Worm (Caenorhabditis elegans): ENCODE data around the gene pcf-11.
A peak's percentile ranks its signal among the peaks of the same experiment; 100 is the strongest.

pcf-11 gene

ce11 chrIII:5013915-5014346 is 10.8 kb upstream of the pcf-11 start (continued):
- TF ChIP-seq unc-86 (tag; optimal IDR thresholded peaks at IDR 0.05): peak; percentile 89
- peak; percentile 92 for TF ChIP-seq nhr-77 (tag; optimal IDR thresholded peaks at IDR 0.05)
- TF ChIP-seq dpl-1 (GFP tag; optimal IDR thresholded peaks at IDR 0.05): peak; percentile 65 to 69 (median 65)
- no peak for TF ChIP-seq C34B4.2 (tag; optimal IDR thresholded peaks at IDR 0.05)
- TF ChIP-seq swsn-7 (tag; optimal IDR thresholded peaks at IDR 0.05): peak; percentile 89
- TF ChIP-seq lir-3 (tag; optimal IDR thresholded peaks at IDR 0.05; ENCODE audit: poor library complexity): peak; percentile 71
- TF ChIP-seq aly-2 (tag; optimal IDR thresholded peaks at IDR 0.05): peak; percentile 86
- TF ChIP-seq blmp-1 (tag; optimal IDR thresholded peaks at IDR 0.05): peak; percentile 88
- TF ChIP-seq hlh-17 (GFP tag; optimal IDR thresholded peaks at IDR 0.05; ENCODE audit: borderline replicate concordance): no peak
- peak; percentile 84 for TF ChIP-seq nhr-85 (tag)
- peak; percentile 75 for TF ChIP-seq nhr-90 (tag; optimal IDR thresholded peaks at IDR 0.05; ENCODE audit: poor library complexity)
- TF ChIP-seq C16A3.4 (tag; optimal IDR thresholded peaks at IDR 0.05): peak; percentile 80
- peak; percentile 54 for TF ChIP-seq sox-4 (tag; optimal IDR thresholded peaks at IDR 0.05)
- peak in 1 of 2 experiments; percentile 82 for TF ChIP-seq egl-27 (tag; optimal IDR thresholded peaks at IDR 0.05)
- TF ChIP-seq nhr-237 (tag; optimal IDR thresholded peaks at IDR 0.05): peak; percentile 74
- TF ChIP-seq efl-3 (GFP tag; optimal IDR thresholded peaks at IDR 0.05): no peak
- TF ChIP-seq Y116A8C.19 (tag; optimal IDR thresholded peaks at IDR 0.05; ENCODE audit: borderline replicate concordance): no peak
- no peak for TF ChIP-seq hpl-2 (GFP tag; optimal IDR thresholded peaks at IDR 0.05)
- no peak for TF ChIP-seq ceh-63 (GFP tag; optimal IDR thresholded peaks at IDR 0.05)
- peak; percentile 86 for TF ChIP-seq nhr-20 (tag; optimal IDR thresholded peaks at IDR 0.05)
- no peak for TF ChIP-seq zip-4 (GFP tag; optimal IDR thresholded peaks at IDR 0.05)
- no peak for TF ChIP-seq ets-5 (GFP tag; IDR thresholded peaks at IDR 0.05)
- TF ChIP-seq nhr-19 (GFP tag; conservative IDR thresholded peaks at IDR 0.05): peak; percentile 84
- TF ChIP-seq xbp-1 (tag; optimal IDR thresholded peaks at IDR 0.05): peak; percentile 85
- peak; percentile 75 for TF ChIP-seq egl-13 (tag; optimal IDR thresholded peaks at IDR 0.05)
- no peak for TF ChIP-seq nhr-12 (tag; optimal IDR thresholded peaks at IDR 0.05)
- TF ChIP-seq ces-1 (GFP tag; optimal IDR thresholded peaks at IDR 0.05): no peak
- TF ChIP-seq ceh-82 (tag; optimal IDR thresholded peaks at IDR 0.05): peak; percentile 57 to 83 (median 80)
- TF ChIP-seq tbx-2 (tag; optimal IDR thresholded peaks at IDR 0.05): peak; percentile 96
- TF ChIP-seq elt-2 (tag; optimal IDR thresholded peaks at IDR 0.05): peak; percentile 44
- peak; percentile 13 for TF ChIP-seq F16B12.6 (tag; optimal IDR thresholded peaks at IDR 0.05)
- TF ChIP-seq aha-1 (tag; optimal IDR thresholded peaks at IDR 0.05): no peak
- TF ChIP-seq nhr-28 (tag; optimal IDR thresholded peaks at IDR 0.05): no peak
- TF ChIP-seq ztf-4 (tag; optimal IDR thresholded peaks at IDR 0.05): peak; percentile 73
- TF ChIP-seq lin-35 (GFP tag; optimal IDR thresholded peaks at IDR 0.05): peak; percentile 71 to 83
- TF ChIP-seq ceh-90 (tag; optimal IDR thresholded peaks at IDR 0.05): no peak
- peak; percentile 71 for TF ChIP-seq rnt-1 (tag; optimal IDR thresholded peaks at IDR 0.05)

ce11 chrIII:5017550-5017949 is 7.2 kb upstream of the pcf-11 start, which contains the start of gene larp-1:
Gene larp-1, minus strand, starts transcription at chrIII:5017650.
- TF ChIP-seq swsn-7 (tag; optimal IDR thresholded peaks at IDR 0.05): no peak

ce11 chrIII:5018116-5018689 is 6.5 kb upstream of the pcf-11 start, which contains the start of gene wip-1:
Gene wip-1, plus strand, starts transcription at chrIII:5018639.
- peak; percentile 94 for TF ChIP-seq fos-1 (tag; optimal IDR thresholded peaks at IDR 0.05)
- peak; percentile 99 for TF ChIP-seq nhr-20 (tag; optimal IDR thresholded peaks at IDR 0.05)
- TF ChIP-seq elt-2 (tag; optimal IDR thresholded peaks at IDR 0.05): peak; percentile 91
- TF ChIP-seq dsc-1 (tag; optimal IDR thresholded peaks at IDR 0.05): peak; percentile 98
- TF ChIP-seq nhr-237 (tag; optimal IDR thresholded peaks at IDR 0.05): peak; percentile 94
- TF ChIP-seq efl-3 (GFP tag; optimal IDR thresholded peaks at IDR 0.05): peak; percentile 84
- TF ChIP-seq alr-1 (tag; optimal IDR thresholded peaks at IDR 0.05; ENCODE audit: borderline replicate concordance): no peak
- peak; percentile 90 for TF ChIP-seq hpl-2 (GFP tag; optimal IDR thresholded peaks at IDR 0.05)
- TF ChIP-seq fkh-4 (tag; optimal IDR thresholded peaks at IDR 0.05; ENCODE audit: borderline replicate concordance): peak; percentile 62
- TF ChIP-seq ceh-63 (GFP tag; optimal IDR thresholded peaks at IDR 0.05): no peak
- TF ChIP-seq nhr-71 (tag; optimal IDR thresholded peaks at IDR 0.05): peak; percentile 99
- peak; percentile 93 for TF ChIP-seq sup-37 (GFP tag; optimal IDR thresholded peaks at IDR 0.05)
- peak; percentile 99 for TF ChIP-seq nhr-85 (tag)
- TF ChIP-seq ztf-11 (tag; optimal IDR thresholded peaks at IDR 0.05): peak in 1 of 2 experiments; percentile 95
- TF ChIP-seq fkh-8 (tag; optimal IDR thresholded peaks at IDR 0.05): peak; percentile 98
- peak; percentile 96 for TF ChIP-seq aha-1 (tag; optimal IDR thresholded peaks at IDR 0.05)
- TF ChIP-seq efl-1 (optimal IDR thresholded peaks at IDR 0.05): peak; percentile 94 to 95
- peak; percentile 86 to 99 for TF ChIP-seq efl-1 (GFP tag; optimal IDR thresholded peaks at IDR 0.05 in 1 of 2)
- TF ChIP-seq pax-3 (tag; optimal IDR thresholded peaks at IDR 0.05): peak; percentile 94
- TF ChIP-seq snpc-4 (tag; optimal IDR thresholded peaks at IDR 0.05): peak; percentile 92

Data from whole organism, L1 larva.